Fruit fly (Drosophila melanogaster) whole organism, embryonic: Measurements from ENCODE around the gene hll.

Experiments
- Adf1 ChIP-seq: fragments of 200-800 bp; sonication (Bioruptor generic); IDR thresholded peaks from 2 replicates; pipeline ENCODE4 v1.3.6; 2022; ENCODE audit warnings: missing biosample characterization, missing genetic modification characterization
- Atf3 ChIP-seq: fragments of 200-800 bp; sonication (Bioruptor generic); optimal IDR thresholded peaks from 3 replicates; lab custom pipeline; 2016; ENCODE audit warnings: missing biosample characterization, missing genetic modification characterization
- BtbVII ChIP-seq: fragments of 200-800 bp; sonication (Bioruptor generic); optimal IDR thresholded peaks from 3 replicates; lab custom pipeline; 2017; ENCODE audit warnings: missing biosample characterization, mild to moderate bottlenecking, missing genetic modification characterization
- CG11723 ChIP-seq: fragments of 200-800 bp; sonication (Bioruptor generic); optimal IDR thresholded peaks from 2 replicates; lab custom pipeline; 2017; ENCODE audit warnings: missing biosample characterization, mild to moderate bottlenecking, missing genetic modification characterization
- CG12744 ChIP-seq: fragments of 200-800 bp; sonication (Bioruptor generic); optimal IDR thresholded peaks from 2 replicates; lab custom pipeline; 2016; ENCODE audit warnings: missing biosample characterization, missing genetic modification characterization
- CG13296 ChIP-seq: fragments of 200-800 bp; sonication (Bioruptor generic); optimal IDR thresholded peaks from 3 replicates; lab custom pipeline; 2018; ENCODE audit warnings: missing biosample characterization, mild to moderate bottlenecking, missing genetic modification characterization
- CG15696 ChIP-seq: fragments of 200-800 bp; sonication (Bioruptor generic); optimal IDR thresholded peaks from 2 replicates; lab custom pipeline; 2019; ENCODE audit warnings: missing biosample characterization, mild to moderate bottlenecking, missing genetic modification characterization, moderate library complexity
- CG18011 ChIP-seq: fragments of 200-800 bp; sonication (Bioruptor generic); optimal IDR thresholded peaks from 2 replicates; lab custom pipeline; 2017; ENCODE audit warnings: missing biosample characterization, missing genetic modification characterization, mild to moderate bottlenecking, moderate library complexity, missing genotype
- CG18476 ChIP-seq: fragments of 200-800 bp; sonication (Bioruptor generic); optimal IDR thresholded peaks from 2 replicates; lab custom pipeline; 2016; ENCODE audit warnings: missing biosample characterization, mild to moderate bottlenecking, missing genetic modification characterization
- CG18619 ChIP-seq: fragments of 200-800 bp; sonication (Bioruptor generic); optimal IDR thresholded peaks from 3 replicates; lab custom pipeline; 2017; ENCODE audit warnings: missing biosample characterization, mild to moderate bottlenecking, missing genetic modification characterization
- CG18764 ChIP-seq: fragments of 200-800 bp; sonication (Bioruptor generic); optimal IDR thresholded peaks from 3 replicates; lab custom pipeline; 2016; ENCODE audit warnings: missing biosample characterization, missing genetic modification characterization
- CG2199 ChIP-seq: fragments of 200-800 bp; sonication (Bioruptor generic); IDR thresholded peaks from 3 replicates; pipeline ENCODE4 v1.3.6; 2022; ENCODE audit warnings: missing biosample characterization, missing genetic modification characterization
- CG31441 ChIP-seq: fragments of 200-800 bp; sonication (Bioruptor generic); IDR thresholded peaks from 2 replicates; pipeline ENCODE4 v1.3.6; 2022; ENCODE audit warnings: missing biosample characterization, missing genetic modification characterization
- CG3163 ChIP-seq: fragments of 200-800 bp; sonication (Bioruptor generic); optimal IDR thresholded peaks from 3 replicates; lab custom pipeline; 2016; ENCODE audit warnings: missing biosample characterization, missing genetic modification characterization
- CG3726 ChIP-seq: fragments of 200-800 bp; sonication (Bioruptor generic); IDR thresholded peaks from 3 replicates; pipeline ENCODE4, ENCODE4 v1.3.6; 2022; ENCODE audit warnings: missing biosample characterization, missing genetic modification characterization
- CG6654 ChIP-seq: fragments of 200-800 bp; sonication (Bioruptor generic); optimal IDR thresholded peaks from 2 replicates; lab custom pipeline; 2017; ENCODE audit warnings: missing biosample characterization, mild to moderate bottlenecking, missing genetic modification characterization
- CG6791 ChIP-seq: fragments of 200-800 bp; sonication (Bioruptor generic); IDR thresholded peaks from 3 replicates; pipeline ENCODE4 v1.3.6; 2022; ENCODE audit warnings: missing biosample characterization, missing genetic modification characterization; ENCODE audit not compliant: partially characterized antibody
- CG7357 ChIP-seq: fragments of 200-800 bp; sonication (Bioruptor generic); IDR thresholded peaks from 3 replicates; pipeline ENCODE4 v1.3.6; 2022; ENCODE audit warnings: missing biosample characterization, missing genetic modification characterization
- CHES-1-like ChIP-seq: fragments of 200-800 bp; sonication (Bioruptor generic); optimal IDR thresholded peaks from 2 replicates; lab custom pipeline; 2016; ENCODE audit warnings: missing biosample characterization, missing genetic modification characterization
- D ChIP-seq, 2 experiments: fragments of 200-800 bp in 1 of 2; fragments of >200 bp in 1 of 2; sonication (Bioruptor generic) in 1 of 2; optimal IDR thresholded peaks; 2 replicates in 1 of 2; 3 replicates in 1 of 2; lab custom pipeline; 2017; ENCODE audit warnings: mild to moderate bottlenecking in 1 of 2, missing biosample characterization in 1 of 2, missing genetic modification characterization in 1 of 2, missing genetic modification reagents in 1 of 2
- D19A ChIP-seq: fragments of 200-800 bp; optimal IDR thresholded peaks from 3 replicates; lab custom pipeline; 2019; ENCODE audit warnings: missing biosample characterization, mild to moderate bottlenecking, missing genetic modification characterization, moderate library complexity
- Dek ChIP-seq: fragments of 200-800 bp; sonication (Bioruptor generic); optimal IDR thresholded peaks from 3 replicates; lab custom pipeline; 2019; ENCODE audit warnings: missing biosample characterization, mild to moderate bottlenecking, missing genetic modification characterization, moderate library complexity
- Doc2 ChIP-seq: fragments of 200-800 bp; sonication (Bioruptor generic); IDR thresholded peaks from 2 replicates; pipeline ENCODE4 v1.3.6; 2022; ENCODE audit warnings: missing biosample characterization, missing genetic modification characterization
- E2f1 ChIP-seq: fragments of 200-800 bp; sonication (Bioruptor generic); IDR thresholded peaks from 2 replicates; pipeline ENCODE4 v1.3.6; 2022; ENCODE audit warnings: missing biosample characterization, missing genetic modification characterization
- Elba2 ChIP-seq: fragments of 200-800 bp; sonication (Bioruptor generic); optimal IDR thresholded peaks from 3 replicates; lab custom pipeline; 2016; ENCODE audit warnings: missing biosample characterization, missing genetic modification characterization
- Gug ChIP-seq: fragments of 200-800 bp; sonication (Bioruptor generic); IDR thresholded peaks from 4 replicates; pipeline ENCODE4 v1.3.6; 2022; ENCODE audit warnings: missing biosample characterization, missing genetic modification characterization
- Nf-YB ChIP-seq: fragments of 200-800 bp; sonication (Bioruptor generic); optimal IDR thresholded peaks from 3 replicates; lab custom pipeline; 2019; ENCODE audit warnings: missing biosample characterization, mild to moderate bottlenecking, missing genetic modification characterization, moderate library complexity
- Stat92E ChIP-seq, 3 experiments: fragments of >200 bp in 2 of 3; fragments of 200-800 bp in 1 of 3; sonication (Bioruptor generic) in 1 of 3; optimal IDR thresholded peaks; 2 replicates each; lab custom pipeline; 2017 to 2019; ENCODE audit warnings: missing biosample characterization in 3 of 3, missing genetic modification characterization in 3 of 3, mild to moderate bottlenecking in 1 of 3, moderate library complexity in 1 of 3
- ato ChIP-seq: fragments of 200-800 bp; sonication (Bioruptor generic); IDR thresholded peaks from 2 replicates; pipeline ENCODE4 v1.3.6; 2022; ENCODE audit warnings: missing biosample characterization, missing genetic modification characterization; ENCODE audit not compliant: partially characterized antibody
- dmrt99B ChIP-seq: fragments of 200-800 bp; sonication (Bioruptor generic); optimal IDR thresholded peaks from 2 replicates; lab custom pipeline; 2018; ENCODE audit warnings: missing biosample characterization, mild to moderate bottlenecking, missing genetic modification characterization, moderate library complexity
- fru ChIP-seq: fragments of >200 bp; optimal IDR thresholded peaks from 2 replicates; lab custom pipeline; 2017
- grau ChIP-seq: fragments of 200-800 bp; optimal IDR thresholded peaks from 3 replicates; lab custom pipeline; 2019; ENCODE audit warnings: missing biosample characterization, mild to moderate bottlenecking, missing genetic modification characterization, moderate library complexity
- gsb-n ChIP-seq: fragments of 200-800 bp; sonication (Bioruptor generic); optimal IDR thresholded peaks from 3 replicates; lab custom pipeline; 2018; ENCODE audit warnings: missing biosample characterization, mild to moderate bottlenecking, missing genetic modification characterization
- jigr1 ChIP-seq: fragments of 200-800 bp; sonication (Bioruptor generic); IDR thresholded peaks from 3 replicates; pipeline ENCODE4 v1.3.6; 2022; ENCODE audit warnings: missing biosample characterization, missing genetic modification characterization
- lmd ChIP-seq: fragments of 200-800 bp; sonication (Bioruptor generic); IDR thresholded peaks from 2 replicates; pipeline ENCODE4 v1.3.6; 2022; ENCODE audit warnings: missing biosample characterization, missing genetic modification characterization
- nerfin-2 ChIP-seq: fragments of 200-800 bp; sonication (Bioruptor generic); IDR thresholded peaks from 2 replicates; pipeline ENCODE4 v1.3.6; 2022; ENCODE audit warnings: missing biosample characterization, missing genetic modification characterization; ENCODE audit not compliant: partially characterized antibody
- pan ChIP-seq, 4 experiments: fragments of >200 bp in 3 of 4; fragments of 200-800 bp in 1 of 4; sonication (Bioruptor generic) in 1 of 4; optimal IDR thresholded peaks in 3 of 4; IDR thresholded peaks in 1 of 4; 2 replicates each; pipeline versions ENCODE4 v1.3.6 to Lab custom; 2017 to 2022; ENCODE audit warnings: missing biosample characterization in 2 of 4, missing genetic modification characterization in 2 of 4, mixed read lengths in 1 of 4
- pb ChIP-seq: fragments of 200-800 bp; sonication (Bioruptor generic); optimal IDR thresholded peaks from 3 replicates; lab custom pipeline; 2016; ENCODE audit warnings: missing biosample characterization, missing genetic modification characterization
- repo ChIP-seq: fragments of 200-800 bp; sonication (Bioruptor generic); optimal IDR thresholded peaks from 2 replicates; lab custom pipeline; 2016; ENCODE audit warnings: missing biosample characterization, missing genetic modification characterization
- ro ChIP-seq: fragments of 200-800 bp; sonication (Bioruptor generic); IDR thresholded peaks from 2 replicates; pipeline ENCODE4 v1.3.6; 2022; ENCODE audit warnings: missing biosample characterization, missing genetic modification characterization
- stc ChIP-seq: fragments of 200-800 bp; sonication (Bioruptor generic); IDR thresholded peaks from 2 replicates; pipeline ENCODE4 v1.3.6; 2022; ENCODE audit warnings: missing biosample characterization, missing genetic modification characterization
- tll ChIP-seq, 2 experiments: fragments of 200-800 bp in 1 of 2; fragments of >200 bp in 1 of 2; sonication (Bioruptor generic) in 1 of 2; optimal IDR thresholded peaks; 2 replicates each; lab custom pipeline; 2017 to 2019; ENCODE audit warnings: missing biosample characterization in 2 of 2, missing genetic modification characterization in 2 of 2, mild to moderate bottlenecking in 1 of 2, moderate library complexity in 1 of 2
- tna ChIP-seq: fragments of 200-800 bp; sonication (Bioruptor generic); IDR thresholded peaks from 2 replicates; pipeline ENCODE4 v1.3.6; 2022; ENCODE audit warnings: missing biosample characterization, missing genetic modification characterization; ENCODE audit not compliant: partially characterized antibody
- tup ChIP-seq: fragments of 200-800 bp; sonication (Bioruptor generic); optimal IDR thresholded peaks from 2 replicates; lab custom pipeline; 2016; ENCODE audit warnings: missing biosample characterization, mild to moderate bottlenecking, missing genetic modification characterization, moderate library complexity
- twi ChIP-seq: fragments of 200-800 bp; optimal IDR thresholded peaks from 2 replicates; lab custom pipeline; 2019; ENCODE audit warnings: missing biosample characterization, mild to moderate bottlenecking, missing genetic modification characterization, moderate library complexity
- vnd ChIP-seq: fragments of 200-800 bp; sonication (Bioruptor generic); IDR thresholded peaks from 3 replicates; pipeline ENCODE4 v1.3.6; 2022; ENCODE audit warnings: missing biosample characterization, missing genetic modification characterization; ENCODE audit not compliant: partially characterized antibody
- z ChIP-seq: fragments of 200-800 bp; sonication (Bioruptor generic); IDR thresholded peaks from 3 replicates; pipeline ENCODE4 v1.3.6; 2022; ENCODE audit warnings: missing biosample characterization, missing genetic modification characterization

Gene hll

dm6 chr2L:14024051-14024745 is 2.6 kb upstream of the hll start (continued):
- TF ChIP-seq z (GFP tag; lab: Robert Waterston, UW) (peak; percentile 91), CG3163 (GFP tag; lab: Kevin White, UChicago) (peak; percentile 95), CG18476 (GFP tag; lab: Kevin White, UChicago) (peak; percentile 98), ro (GFP tag; lab: Robert Waterston, UW) (peak; percentile 95), Gug (peak; percentile 81; the same call in 2 of the 4 replicates), Adf1 (GFP tag; lab: Robert Waterston, UW) (peak; percentile 87), D19A (no peak), CG13296 (GFP tag; lab: Kevin White, UChicago) (peak; percentile 100), vnd (no peak), tup (GFP tag; lab: Kevin White, UChicago) (peak; percentile 100), nerfin-2 (GFP tag; lab: Robert Waterston, UW) (no peak), CG6791 (no peak), CG2199 (GFP tag; lab: Robert Waterston, UW) (peak; percentile 99), Dek (tag; lab: Kevin White, UChicago) (peak; percentile 98), jigr1 (GFP tag; lab: Robert Waterston, UW) (peak; percentile 76), CG11723 (GFP tag; lab: Kevin White, UChicago) (peak; percentile 100), twi (peak; percentile 99), CG18011 (GFP tag; lab: Kevin White, UChicago) (peak; percentile 91), lmd (GFP tag; lab: Robert Waterston, UW) (peak; percentile 89), CG15696 (tag; lab: Kevin White, UChicago) (peak; percentile 100), Atf3 (GFP tag; lab: Kevin White, UChicago) (peak; percentile 99), CG7357 (GFP tag; lab: Robert Waterston, UW) (peak; percentile 90), CG12744 (GFP tag; lab: Kevin White, UChicago) (peak; percentile 99), CG6654 (peak; percentile 94), tna (GFP tag; lab: Robert Waterston, UW) (0 out of 2 replicates have a peak, but pooled peaks have one; percentile 35), E2f1 (GFP tag; lab: Robert Waterston, UW) (peak; percentile 97), CG31441 (GFP tag; lab: Robert Waterston, UW) (peak; percentile 96), CG18764 (peak; percentile 100), CG18619 (peak; percentile 100), ato (0 out of 2 replicates have a peak, but pooled peaks have one; percentile 49), repo (GFP tag; lab: Kevin White, UChicago) (peak; percentile 99), BtbVII (GFP tag; lab: Kevin White, UChicago) (peak; percentile 100), CHES-1-like (peak; percentile 100), dmrt99B (tag; lab: Kevin White, UChicago) (peak; percentile 98), grau (peak; percentile 94), stc (GFP tag; lab: Robert Waterston, UW) (peak; percentile 98), D (optimal IDR thresholded peaks at IDR 0.05; lab: Kevin White, UChicago) (no peak), D (GFP tag; optimal IDR thresholded peaks at IDR 0.05; lab: Kevin White, UChicago) (peak; percentile 100), pb (peak; percentile 99), Elba2 (GFP tag; lab: Kevin White, UChicago) (peak; percentile 0), CG3726 (GFP tag; lab: Robert Waterston, UW) (peak; percentile 99), pan (optimal IDR thresholded peaks at IDR 0.05; lab: Kevin White, UChicago) (no peak), pan (GFP tag; optimal IDR thresholded peaks at IDR 0.05 in 1 of 2, IDR thresholded peaks at IDR 0.05 in 1 of 2) (peak in 1 of 2 experiments; percentile 98), fru (lab: Kevin White, UChicago) (no peak), gsb-n (peak; percentile 100), Stat92E (GFP tag; optimal IDR thresholded peaks at IDR 0.05; lab: Kevin White, UChicago) (peak in 1 of 3 experiments; percentile 85), Nf-YB (GFP tag; lab: Kevin White, UChicago) (peak; percentile 91), tll (GFP tag; optimal IDR thresholded peaks at IDR 0.05; lab: Kevin White, UChicago) (peak in 1 of 2 experiments; percentile 89), Doc2 (peak; percentile 88)
